Fruit fly (Drosophila melanogaster) whole organism, embryonic: Measurements from ENCODE around the gene CG43210.

Experiments
- Atf6 ChIP-seq: fragments of 200-800 bp; sonication (Bioruptor generic); IDR thresholded peaks from 2 replicates; pipeline ENCODE4 v1.3.6; 2022; ENCODE audit warnings: missing biosample characterization, missing genetic modification characterization
- BEAF-32 ChIP-seq: fragments of 200-800 bp; sonication (Bioruptor generic); optimal IDR thresholded peaks from 3 replicates; lab custom pipeline; 2017; ENCODE audit warnings: missing biosample characterization, missing genetic modification characterization, mild to moderate bottlenecking, moderate library complexity, missing genetic modification reagents
- CG10979 ChIP-seq: fragments of 200-800 bp; sonication (Bioruptor generic); optimal IDR thresholded peaks from 2 replicates; lab custom pipeline; 2018; ENCODE audit warnings: missing biosample characterization, mild to moderate bottlenecking, missing genetic modification characterization, moderate library complexity
- CG12659 ChIP-seq: fragments of 200-800 bp; sonication (Bioruptor generic); optimal IDR thresholded peaks from 3 replicates; lab custom pipeline; 2017; ENCODE audit warnings: mild to moderate bottlenecking, missing biosample characterization, missing genetic modification reagents, missing genetic modification characterization
- CG13287 ChIP-seq: fragments of 200-800 bp; sonication (Bioruptor generic); IDR thresholded peaks from 2 replicates; pipeline ENCODE4 v1.3.6; 2022; ENCODE audit warnings: missing biosample characterization, missing genetic modification characterization; ENCODE audit not compliant: partially characterized antibody
- CG14667 ChIP-seq: fragments of 200-800 bp; sonication (Bioruptor generic); IDR thresholded peaks from 2 replicates; pipeline ENCODE4 v1.3.6; 2022; ENCODE audit warnings: missing biosample characterization, missing genetic modification characterization
- CG1603 ChIP-seq: fragments of 200-800 bp; sonication (Bioruptor generic); optimal IDR thresholded peaks from 2 replicates; lab custom pipeline; 2019; ENCODE audit warnings: missing biosample characterization, mild to moderate bottlenecking, missing genetic modification characterization, moderate library complexity
- CG17186 ChIP-seq: fragments of 200-800 bp; sonication (Bioruptor generic); optimal IDR thresholded peaks from 3 replicates; lab custom pipeline; 2017; ENCODE audit warnings: missing biosample characterization, missing genetic modification reagents, missing genetic modification characterization
- CG1792 ChIP-seq: fragments of 200-800 bp; sonication (Bioruptor generic); optimal IDR thresholded peaks from 2 replicates; lab custom pipeline; 2016; ENCODE audit warnings: missing biosample characterization, missing genetic modification characterization
- CG18599 ChIP-seq: fragments of 200-800 bp; sonication (Bioruptor generic); optimal IDR thresholded peaks from 3 replicates; lab custom pipeline; 2017; ENCODE audit warnings: missing biosample characterization, missing genetic modification characterization, mild to moderate bottlenecking, moderate library complexity, missing genetic modification reagents
- CG31224 ChIP-seq: fragments of 200-800 bp; sonication (Bioruptor generic); IDR thresholded peaks from 2 replicates; pipeline ENCODE4 v1.3.6; 2022; ENCODE audit warnings: missing biosample characterization, missing genetic modification characterization
- CG34422 ChIP-seq: fragments of 200-800 bp; sonication (Bioruptor generic); IDR thresholded peaks from 3 replicates; pipeline ENCODE4 v1.3.6; 2022; ENCODE audit warnings: missing biosample characterization, missing genetic modification characterization
- CG4617 ChIP-seq: fragments of 200-800 bp; sonication (Bioruptor generic); optimal IDR thresholded peaks from 3 replicates; lab custom pipeline; 2016; ENCODE audit warnings: missing biosample characterization, missing genetic modification characterization, borderline replicate concordance
- CG8359 ChIP-seq: fragments of 200-800 bp; sonication (Bioruptor generic); optimal IDR thresholded peaks from 2 replicates; lab custom pipeline; 2017; ENCODE audit warnings: missing biosample characterization, mild to moderate bottlenecking, missing genetic modification characterization, borderline replicate concordance
- CG8388 ChIP-seq: fragments of 200-800 bp; sonication (Bioruptor generic); optimal IDR thresholded peaks from 2 replicates; lab custom pipeline; 2019; ENCODE audit warnings: missing biosample characterization, mild to moderate bottlenecking, missing genetic modification characterization, moderate library complexity
- CG9817 ChIP-seq: fragments of 200-800 bp; sonication (Bioruptor generic); optimal IDR thresholded peaks from 2 replicates; lab custom pipeline; 2018; ENCODE audit warnings: missing biosample characterization, mild to moderate bottlenecking, missing genetic modification characterization, moderate library complexity
- CG9876 ChIP-seq: fragments of 200-800 bp; sonication (Bioruptor generic); optimal IDR thresholded peaks from 2 replicates; lab custom pipeline; 2016; ENCODE audit warnings: missing biosample characterization, missing genetic modification characterization
- Camta ChIP-seq: fragments of 200-800 bp; sonication (Bioruptor generic); optimal IDR thresholded peaks from 2 replicates; lab custom pipeline; 2016; ENCODE audit warnings: missing biosample characterization, missing genetic modification characterization
- CoRest ChIP-seq: fragments of 200-800 bp; sonication (Bioruptor generic); optimal IDR thresholded peaks from 3 replicates; lab custom pipeline; 2018; ENCODE audit warnings: missing biosample characterization, mild to moderate bottlenecking, missing genetic modification characterization, moderate library complexity
- Dp ChIP-seq: fragments of 200-800 bp; sonication (Bioruptor generic); optimal IDR thresholded peaks from 2 replicates; lab custom pipeline; 2018; ENCODE audit warnings: missing biosample characterization, mild to moderate bottlenecking, missing genetic modification characterization, moderate library complexity
- E2f2 ChIP-seq: fragments of 200-800 bp; sonication (Bioruptor generic); IDR thresholded peaks from 2 replicates; pipeline ENCODE4 v1.3.6; 2022; ENCODE audit warnings: missing biosample characterization, missing genetic modification characterization
- Ets65A ChIP-seq: fragments of 200-800 bp; sonication (Bioruptor generic); peaks from one replicate; lab custom pipeline; 2016; ENCODE audit warnings: missing biosample characterization, missing genetic modification characterization
- Ets97D ChIP-seq: fragments of 200-800 bp; sonication (Bioruptor generic); optimal IDR thresholded peaks from 3 replicates; lab custom pipeline; 2016; ENCODE audit warnings: missing biosample characterization, missing genetic modification characterization
- H15 ChIP-seq: fragments of 200-800 bp; sonication (Bioruptor generic); IDR thresholded peaks from 3 replicates; pipeline ENCODE4 v1.3.6; 2022; ENCODE audit warnings: missing biosample characterization, missing genetic modification characterization
- HmgZ ChIP-seq: fragments of 200-800 bp; sonication (Bioruptor generic); optimal IDR thresholded peaks from 2 replicates; lab custom pipeline; 2018; ENCODE audit warnings: missing biosample characterization, mild to moderate bottlenecking, missing genetic modification characterization
- Hr39 ChIP-seq: fragments of >200 bp; optimal IDR thresholded peaks from 2 replicates; lab custom pipeline; 2017
- MESR4 ChIP-seq: fragments of 200-800 bp; sonication (Bioruptor generic); optimal IDR thresholded peaks from 2 replicates; lab custom pipeline; 2018; ENCODE audit warnings: missing biosample characterization, mild to moderate bottlenecking, missing genetic modification characterization, moderate library complexity
- Max ChIP-seq: fragments of 200-800 bp; sonication (Bioruptor generic); optimal IDR thresholded peaks from 2 replicates; lab custom pipeline; 2016; ENCODE audit warnings: missing biosample characterization, mild to moderate bottlenecking, missing genetic modification characterization
- Med ChIP-seq: fragments of 200-800 bp; sonication (Bioruptor generic); peaks from one replicate; lab custom pipeline; 2016; ENCODE audit warnings: missing biosample characterization, missing genetic modification characterization, mild to moderate bottlenecking, inconsistent platforms, moderate library complexity
- Six4 ChIP-seq: fragments of 200-800 bp; sonication (Bioruptor generic); optimal IDR thresholded peaks from 2 replicates; lab custom pipeline; 2016; ENCODE audit warnings: missing biosample characterization, missing genetic modification characterization
- Spps ChIP-seq: fragments of 200-800 bp; sonication (Bioruptor generic); optimal IDR thresholded peaks from 2 replicates; lab custom pipeline; 2018; ENCODE audit warnings: missing biosample characterization, mild to moderate bottlenecking, missing genetic modification characterization
- bbx ChIP-seq: fragments of 200-800 bp; sonication (Bioruptor generic); IDR thresholded peaks from 2 replicates; pipeline ENCODE4 v1.3.6; 2022; ENCODE audit warnings: missing biosample characterization, missing genetic modification characterization; ENCODE audit not compliant: partially characterized antibody
- chif ChIP-seq, 2 experiments: fragments of 200-800 bp; sonication (Bioruptor generic); optimal IDR thresholded peaks; 3 replicates each; lab custom pipeline; 2016; ENCODE audit warnings: missing biosample characterization in 2 of 2, missing genetic modification characterization in 2 of 2
- chinmo ChIP-seq: fragments of 200-800 bp; sonication (Bioruptor generic); IDR thresholded peaks from 4 replicates; pipeline ENCODE4 v1.3.6; 2022; ENCODE audit warnings: missing biosample characterization, missing genetic modification characterization; ENCODE audit not compliant: partially characterized antibody
- cwo ChIP-seq: fragments of 200-800 bp; sonication (Bioruptor generic); optimal IDR thresholded peaks from 3 replicates; lab custom pipeline; 2017; ENCODE audit warnings: missing biosample characterization, missing genetic modification characterization, mild to moderate bottlenecking, moderate library complexity, missing genetic modification reagents
- fd102C ChIP-seq: fragments of 200-800 bp; sonication (Bioruptor generic); optimal IDR thresholded peaks from 2 replicates; lab custom pipeline; 2018; ENCODE audit warnings: missing biosample characterization, mild to moderate bottlenecking, missing genetic modification characterization, moderate library complexity
- hth ChIP-seq: fragments of >200 bp; optimal IDR thresholded peaks from 2 replicates; lab custom pipeline; 2017; ENCODE audit warnings: inconsistent platforms
- mirr ChIP-seq: fragments of 200-800 bp; sonication (Bioruptor generic); optimal IDR thresholded peaks from 3 replicates; lab custom pipeline; 2018; ENCODE audit warnings: missing biosample characterization, mild to moderate bottlenecking, missing genetic modification characterization
- oc ChIP-seq: fragments of 200-800 bp; sonication (Bioruptor generic); optimal IDR thresholded peaks from 2 replicates; lab custom pipeline; 2018; ENCODE audit warnings: missing biosample characterization, mild to moderate bottlenecking, missing genetic modification characterization, moderate library complexity
- pfk ChIP-seq: fragments of 200-800 bp; sonication (Bioruptor generic); optimal IDR thresholded peaks from 2 replicates; lab custom pipeline; 2018; ENCODE audit warnings: missing biosample characterization, mild to moderate bottlenecking, missing genetic modification characterization, moderate library complexity
- pzg ChIP-seq: fragments of 200-800 bp; sonication (Bioruptor generic); optimal IDR thresholded peaks from 3 replicates; lab custom pipeline; 2018; ENCODE audit warnings: missing biosample characterization, mild to moderate bottlenecking, missing genetic modification characterization, moderate library complexity
- row ChIP-seq: fragments of 200-800 bp; sonication (Bioruptor generic); IDR thresholded peaks from 3 replicates; pipeline ENCODE4 v1.3.6; 2022; ENCODE audit warnings: missing biosample characterization, missing genetic modification characterization
- so ChIP-seq: fragments of 200-800 bp; sonication (Bioruptor generic); IDR thresholded peaks from 3 replicates; pipeline ENCODE4 v1.3.6; 2022; ENCODE audit warnings: missing biosample characterization, missing genetic modification characterization
- sr ChIP-seq: fragments of 200-800 bp; sonication (Bioruptor generic); IDR thresholded peaks from 3 replicates; pipeline ENCODE4 v1.3.6; 2022; ENCODE audit warnings: missing biosample characterization, missing genetic modification characterization
- stwl ChIP-seq: fragments of 200-800 bp; sonication (Bioruptor generic); optimal IDR thresholded peaks from 3 replicates; lab custom pipeline; 2018; ENCODE audit warnings: missing biosample characterization, mild to moderate bottlenecking, missing genetic modification characterization, moderate library complexity
- trem ChIP-seq: fragments of 200-800 bp; optimal IDR thresholded peaks from 3 replicates; lab custom pipeline; 2019; ENCODE audit warnings: missing biosample characterization, mild to moderate bottlenecking, missing genetic modification characterization, moderate library complexity
- tup ChIP-seq: fragments of 200-800 bp; sonication (Bioruptor generic); optimal IDR thresholded peaks from 2 replicates; lab custom pipeline; 2016; ENCODE audit warnings: missing biosample characterization, mild to moderate bottlenecking, missing genetic modification characterization, moderate library complexity

Gene CG43210

DNA sequence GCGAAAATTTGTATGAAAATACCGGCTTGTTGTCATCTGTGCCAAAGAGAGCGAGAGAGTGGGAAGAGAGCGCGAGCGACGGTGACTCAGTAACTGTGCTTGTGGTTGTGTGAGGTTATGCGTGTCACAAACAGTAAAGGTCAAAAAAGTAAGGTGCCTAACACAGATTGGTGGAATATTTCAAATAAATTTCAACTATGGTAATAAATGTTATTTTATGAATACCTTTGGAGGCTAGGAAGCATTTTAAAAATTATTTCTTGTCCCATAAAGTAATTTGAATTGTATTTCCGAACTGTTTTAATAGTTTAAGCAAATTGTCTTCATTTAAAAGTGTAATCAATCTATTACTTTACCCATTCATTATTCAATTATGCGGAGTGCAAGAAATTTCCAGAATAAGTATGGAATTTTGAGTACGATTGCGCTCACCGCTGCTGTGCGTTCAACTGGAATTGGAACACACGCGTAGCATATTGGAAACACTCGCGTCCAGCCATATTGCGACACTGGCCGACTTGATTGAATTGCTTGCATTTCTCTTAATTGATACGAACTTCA lies 8.8 kb upstream of the CG43210 start (continued):
- TF ChIP-seq H15 (GFP tag; lab: Robert Waterston, UW) (peak; percentile 80), sr (no peak), chif (GFP tag; optimal IDR thresholded peaks at IDR 0.05; lab: Kevin White, UChicago) (peak; percentile 93 to 94), oc (tag; lab: Kevin White, UChicago) (peak; percentile 89), CG1792 (GFP tag; lab: Kevin White, UChicago) (peak; percentile 86), Six4 (peak; percentile 89), Camta (peak; percentile 88)

- TF ChIP-seq trem (tag; lab: Kevin White, UChicago) (no peak), CG13287 (GFP tag; lab: Robert Waterston, UW) (peak; percentile 20; the same call in 1 of the 2 replicates), so (GFP tag; lab: Robert Waterston, UW) (no peak), CG12659 (GFP tag; lab: Kevin White, UChicago) (peak; percentile 37), mirr (GFP tag; lab: Kevin White, UChicago) (no peak), Max (GFP tag; lab: Kevin White, UChicago) (no peak), BEAF-32 (GFP tag; lab: Kevin White, UChicago) (peak; percentile 9), Atf6 (GFP tag; lab: Robert Waterston, UW) (no peak), Spps (tag; lab: Kevin White, UChicago) (no peak), Ets65A (GFP tag; lab: Kevin White, UChicago) (no peak), CG4617 (GFP tag; lab: Kevin White, UChicago) (no peak), CoRest (tag; lab: Kevin White, UChicago) (no peak), Ets97D (GFP tag; lab: Kevin White, UChicago) (no peak), pfk (GFP tag; lab: Kevin White, UChicago) (peak; percentile 99), CG9817 (tag; lab: Kevin White, UChicago) (no peak), Dp (GFP tag; lab: Kevin White, UChicago) (peak; percentile 85), pzg (peak; percentile 43), CG9876 (GFP tag; lab: Kevin White, UChicago) (no peak), CG8359 (GFP tag; lab: Kevin White, UChicago) (no peak), CG31224 (no peak), fd102C (GFP tag; lab: Kevin White, UChicago) (no peak), E2f2 (GFP tag; lab: Robert Waterston, UW) (peak; percentile 89), CG8388 (GFP tag; lab: Kevin White, UChicago) (no peak), CG10979 (tag; lab: Kevin White, UChicago) (no peak), CG34422 (GFP tag; lab: Robert Waterston, UW) (0 out of 3 replicates have a peak, but pooled peaks have one; percentile 10), stwl (tag; lab: Kevin White, UChicago) (peak; percentile 53), chinmo (GFP tag; lab: Robert Waterston, UW) (no peak), Med (GFP tag; lab: Kevin White, UChicago) (peak; percentile 50), CG14667 (GFP tag; lab: Robert Waterston, UW) (peak; percentile 43; the same call in 1 of the 2 replicates), bbx (GFP tag; lab: Robert Waterston, UW) (0 out of 2 replicates have a peak, but pooled peaks have one; percentile 9), row (GFP tag; lab: Robert Waterston, UW) (0 out of 3 replicates have a peak, but pooled peaks have one; percentile 11), CG1603 (tag; lab: Kevin White, UChicago) (peak; percentile 63), CG17186 (peak; percentile 99), MESR4 (GFP tag; lab: Kevin White, UChicago) (no peak), HmgZ (no peak), CG18599 (GFP tag; lab: Kevin White, UChicago) (no peak), cwo (GFP tag; lab: Kevin White, UChicago) (no peak), Hr39 (lab: Kevin White, UChicago) (no peak), hth (no peak), tup (GFP tag; lab: Kevin White, UChicago) (no peak)
These were observed 8.0 kb upstream of the CG43210 start, which contains the start of the genes CG7694 and fray for dm6 chr3R:18572845-18573490. Gene CG7694 (plus strand): TSS chr3R:18573091. Gene fray (plus strand): TSS chr3R:18573091.
